Fruit fly (Drosophila melanogaster) whole organism, embryonic: ENCODE results near the gene Dbx.

Source experiments
- BtbVII ChIP-seq: fragments of 200-800 bp; sonication (Bioruptor generic); optimal IDR thresholded peaks from 3 replicates; lab custom pipeline; 2017; ENCODE audit warnings: missing biosample characterization, mild to moderate bottlenecking, missing genetic modification characterization
- CG10979 ChIP-seq: fragments of 200-800 bp; sonication (Bioruptor generic); optimal IDR thresholded peaks from 2 replicates; lab custom pipeline; 2018; ENCODE audit warnings: missing biosample characterization, mild to moderate bottlenecking, missing genetic modification characterization, moderate library complexity
- CG11093 ChIP-seq: fragments of 200-800 bp; sonication (Bioruptor generic); IDR thresholded peaks from 3 replicates; pipeline ENCODE4 v1.3.6; 2022; ENCODE audit warnings: missing biosample characterization, missing genetic modification characterization
- CG11247 ChIP-seq: fragments of 200-800 bp; sonication (Bioruptor generic); IDR thresholded peaks from 2 replicates; pipeline ENCODE4 v1.3.6; 2022; ENCODE audit warnings: missing biosample characterization, missing genetic modification characterization
- CG11456 ChIP-seq: fragments of 200-800 bp; sonication (Bioruptor generic); IDR thresholded peaks from 3 replicates; pipeline ENCODE4 v1.3.6; 2022; ENCODE audit warnings: missing biosample characterization, missing genetic modification characterization
- CG11695 ChIP-seq: fragments of 200-800 bp; sonication (Bioruptor generic); IDR thresholded peaks from 3 replicates; pipeline ENCODE4 v1.3.6; 2022; ENCODE audit warnings: missing biosample characterization, missing genetic modification characterization
- CG15514 ChIP-seq: fragments of 200-800 bp; sonication (Bioruptor generic); optimal IDR thresholded peaks from 3 replicates; lab custom pipeline; 2017; ENCODE audit warnings: missing biosample characterization, missing genetic modification characterization, mild to moderate bottlenecking, moderate library complexity, missing genetic modification reagents
- CG17829 ChIP-seq: fragments of 200-800 bp; optimal IDR thresholded peaks from 2 replicates; lab custom pipeline; 2019; ENCODE audit warnings: missing biosample characterization, mild to moderate bottlenecking, missing genetic modification characterization, moderate library complexity
- CG1792 ChIP-seq: fragments of 200-800 bp; sonication (Bioruptor generic); optimal IDR thresholded peaks from 2 replicates; lab custom pipeline; 2016; ENCODE audit warnings: missing biosample characterization, missing genetic modification characterization
- CG31224 ChIP-seq: fragments of 200-800 bp; sonication (Bioruptor generic); IDR thresholded peaks from 2 replicates; pipeline ENCODE4 v1.3.6; 2022; ENCODE audit warnings: missing biosample characterization, missing genetic modification characterization
- CG3281 ChIP-seq: fragments of 200-800 bp; sonication (Bioruptor generic); optimal IDR thresholded peaks from 3 replicates; lab custom pipeline; 2017; ENCODE audit warnings: missing biosample characterization, mild to moderate bottlenecking, missing genetic modification characterization
- CG34422 ChIP-seq: fragments of 200-800 bp; sonication (Bioruptor generic); IDR thresholded peaks from 3 replicates; pipeline ENCODE4 v1.3.6; 2022; ENCODE audit warnings: missing biosample characterization, missing genetic modification characterization
- CG3726 ChIP-seq: fragments of 200-800 bp; sonication (Bioruptor generic); IDR thresholded peaks from 3 replicates; pipeline ENCODE4, ENCODE4 v1.3.6; 2022; ENCODE audit warnings: missing biosample characterization, missing genetic modification characterization
- CG3838 ChIP-seq: fragments of 200-800 bp; sonication (Bioruptor generic); optimal IDR thresholded peaks from 3 replicates; lab custom pipeline; 2016; ENCODE audit warnings: missing biosample characterization, missing genetic modification characterization
- CG3995 ChIP-seq: fragments of 200-800 bp; sonication (Bioruptor generic); optimal IDR thresholded peaks from 3 replicates; lab custom pipeline; 2016; ENCODE audit warnings: missing biosample characterization, missing genetic modification characterization
- CG4854 ChIP-seq: fragments of 200-800 bp; sonication (Bioruptor generic); optimal IDR thresholded peaks from 2 replicates; lab custom pipeline; 2016; ENCODE audit warnings: missing biosample characterization, missing genetic modification characterization, inconsistent platforms
- CG8089 ChIP-seq: fragments of 200-800 bp; sonication (Bioruptor generic); optimal IDR thresholded peaks from 3 replicates; lab custom pipeline; 2016; ENCODE audit warnings: missing biosample characterization, missing genetic modification characterization
- Dad ChIP-seq: fragments of 200-800 bp; sonication (Bioruptor generic); optimal IDR thresholded peaks from 3 replicates; lab custom pipeline; 2016; ENCODE audit warnings: missing biosample characterization, missing genetic modification characterization
- Dbx ChIP-seq: fragments of 200-800 bp; sonication (Bioruptor generic); IDR thresholded peaks from 3 replicates; pipeline ENCODE4 v1.3.6; 2022; ENCODE audit warnings: missing biosample characterization, missing genetic modification characterization
- Dref ChIP-seq: fragments of 200-800 bp; sonication (Bioruptor generic); IDR thresholded peaks from 2 replicates; pipeline ENCODE4 v1.3.6; 2022; ENCODE audit warnings: missing biosample characterization, missing genetic modification characterization
- Ets65A ChIP-seq: fragments of 200-800 bp; sonication (Bioruptor generic); peaks from one replicate; lab custom pipeline; 2016; ENCODE audit warnings: missing biosample characterization, missing genetic modification characterization
- Ets97D ChIP-seq: fragments of 200-800 bp; sonication (Bioruptor generic); optimal IDR thresholded peaks from 3 replicates; lab custom pipeline; 2016; ENCODE audit warnings: missing biosample characterization, missing genetic modification characterization
- Gug ChIP-seq: fragments of 200-800 bp; sonication (Bioruptor generic); IDR thresholded peaks from 4 replicates; pipeline ENCODE4 v1.3.6; 2022; ENCODE audit warnings: missing biosample characterization, missing genetic modification characterization
- H15 ChIP-seq: fragments of 200-800 bp; sonication (Bioruptor generic); IDR thresholded peaks from 3 replicates; pipeline ENCODE4 v1.3.6; 2022; ENCODE audit warnings: missing biosample characterization, missing genetic modification characterization
- H2.0 ChIP-seq: fragments of 200-800 bp; sonication (Bioruptor generic); IDR thresholded peaks from 2 replicates; pipeline ENCODE4 v1.3.6; 2022; ENCODE audit warnings: missing biosample characterization, missing genetic modification characterization
- Mrtf ChIP-seq: fragments of 200-800 bp; sonication (Bioruptor generic); IDR thresholded peaks from 3 replicates; pipeline ENCODE4 v1.3.6; 2022; ENCODE audit warnings: missing biosample characterization, missing genetic modification characterization
- Nf-YB ChIP-seq: fragments of 200-800 bp; sonication (Bioruptor generic); optimal IDR thresholded peaks from 3 replicates; lab custom pipeline; 2019; ENCODE audit warnings: missing biosample characterization, mild to moderate bottlenecking, missing genetic modification characterization, moderate library complexity
- Oaz ChIP-seq: fragments of 200-800 bp; sonication (Bioruptor generic); IDR thresholded peaks from 2 replicates; pipeline ENCODE4 v1.3.6; 2022; ENCODE audit warnings: missing biosample characterization, missing genetic modification characterization
- Ptx1 ChIP-seq: fragments of 200-800 bp; sonication (Bioruptor generic); IDR thresholded peaks from 2 replicates; pipeline ENCODE4 v1.3.6; 2022; ENCODE audit warnings: missing biosample characterization, missing genetic modification characterization
- Vsx1 ChIP-seq: fragments of 200-800 bp; sonication (Bioruptor generic); optimal IDR thresholded peaks from 2 replicates; lab custom pipeline; 2017; ENCODE audit warnings: missing biosample characterization, mild to moderate bottlenecking, missing genetic modification characterization, missing genetic modification reagents
- al ChIP-seq: fragments of 200-800 bp; sonication (Bioruptor generic); IDR thresholded peaks from 2 replicates; pipeline ENCODE4 v1.3.6; 2022; ENCODE audit warnings: missing biosample characterization, missing genetic modification characterization
- croc ChIP-seq: fragments of 200-800 bp; sonication (Bioruptor generic); conservative IDR thresholded peaks from 3 replicates; pipeline ENCODE4 v1.3.6; 2022; ENCODE audit warnings: missing biosample characterization, missing genetic modification characterization
- disco-r ChIP-seq: fragments of 200-800 bp; sonication (Bioruptor generic); optimal IDR thresholded peaks from 2 replicates; lab custom pipeline; 2016; ENCODE audit warnings: missing biosample characterization, missing genetic modification characterization
- esg ChIP-seq: fragments of 200-800 bp; sonication (Bioruptor generic); conservative IDR thresholded peaks from 2 replicates; pipeline ENCODE4 v1.3.6; 2022; ENCODE audit warnings: missing biosample characterization, missing genetic modification characterization
- fd96Cb ChIP-seq: fragments of 200-800 bp; sonication (Bioruptor generic); optimal IDR thresholded peaks from 2 replicates; lab custom pipeline; 2018; ENCODE audit warnings: missing biosample characterization, mild to moderate bottlenecking, missing genetic modification characterization, moderate library complexity
- gce ChIP-seq: fragments of 200-800 bp; sonication (Bioruptor generic); IDR thresholded peaks from 3 replicates; pipeline ENCODE4 v1.3.6; 2022; ENCODE audit warnings: missing biosample characterization, missing genetic modification characterization
- grau ChIP-seq: fragments of 200-800 bp; optimal IDR thresholded peaks from 3 replicates; lab custom pipeline; 2019; ENCODE audit warnings: missing biosample characterization, mild to moderate bottlenecking, missing genetic modification characterization, moderate library complexity
- gsb ChIP-seq: fragments of 200-800 bp; sonication (Bioruptor generic); IDR thresholded peaks from 2 replicates; pipeline ENCODE4 v1.3.6; 2022; ENCODE audit warnings: missing biosample characterization, missing genetic modification characterization
- hkb ChIP-seq, 2 experiments: fragments of 200-800 bp in 1 of 2; fragments of >200 bp in 1 of 2; sonication (Bioruptor generic) in 1 of 2; IDR thresholded peaks in 1 of 2; optimal IDR thresholded peaks in 1 of 2; 2 replicates each; pipeline versions ENCODE4 v1.3.6 to Lab custom; 2017 to 2022; ENCODE audit warnings: missing biosample characterization in 1 of 2, missing genetic modification characterization in 1 of 2
- hth ChIP-seq: fragments of >200 bp; optimal IDR thresholded peaks from 2 replicates; lab custom pipeline; 2017; ENCODE audit warnings: inconsistent platforms
- pan ChIP-seq, 4 experiments: fragments of >200 bp in 3 of 4; fragments of 200-800 bp in 1 of 4; sonication (Bioruptor generic) in 1 of 4; optimal IDR thresholded peaks in 3 of 4; IDR thresholded peaks in 1 of 4; 2 replicates each; pipeline versions ENCODE4 v1.3.6 to Lab custom; 2017 to 2022; ENCODE audit warnings: missing biosample characterization in 2 of 4, missing genetic modification characterization in 2 of 4, mixed read lengths in 1 of 4
- pho ChIP-seq: fragments of 200-800 bp; sonication (Bioruptor generic); optimal IDR thresholded peaks from 2 replicates; lab custom pipeline; 2016; ENCODE audit warnings: missing biosample characterization, missing genetic modification characterization
- ro ChIP-seq: fragments of 200-800 bp; sonication (Bioruptor generic); IDR thresholded peaks from 2 replicates; pipeline ENCODE4 v1.3.6; 2022; ENCODE audit warnings: missing biosample characterization, missing genetic modification characterization
- sisA ChIP-seq: fragments of 200-800 bp; sonication (Bioruptor generic); IDR thresholded peaks from 2 replicates; pipeline ENCODE4 v1.3.6; 2022; ENCODE audit warnings: missing biosample characterization, missing genetic modification characterization
- sna ChIP-seq: fragments of 200-800 bp; sonication (Bioruptor generic); IDR thresholded peaks from 2 replicates; pipeline ENCODE4 v1.3.6; 2022; ENCODE audit warnings: missing biosample characterization, missing genetic modification characterization; ENCODE audit not compliant: partially characterized antibody
- sr ChIP-seq: fragments of 200-800 bp; sonication (Bioruptor generic); IDR thresholded peaks from 3 replicates; pipeline ENCODE4 v1.3.6; 2022; ENCODE audit warnings: missing biosample characterization, missing genetic modification characterization
- tgo ChIP-seq: fragments of 200-800 bp; sonication (Bioruptor generic); IDR thresholded peaks from 3 replicates; pipeline ENCODE4 v1.3.6; 2022; ENCODE audit warnings: missing biosample characterization, missing genetic modification characterization
- trem ChIP-seq: fragments of 200-800 bp; optimal IDR thresholded peaks from 3 replicates; lab custom pipeline; 2019; ENCODE audit warnings: missing biosample characterization, mild to moderate bottlenecking, missing genetic modification characterization, moderate library complexity
- ttk ChIP-seq: fragments of 200-800 bp; sonication (Bioruptor generic); IDR thresholded peaks from 2 replicates; pipeline ENCODE4 v2.1.2; 2022; ENCODE audit warnings: missing biosample characterization, missing genetic modification characterization
- zfh1 ChIP-seq: fragments of 200-800 bp; sonication (Bioruptor generic); IDR thresholded peaks from 3 replicates; pipeline ENCODE4 v1.3.6; 2022; ENCODE audit warnings: missing biosample characterization, missing genetic modification characterization

The Dbx gene

DNA sequence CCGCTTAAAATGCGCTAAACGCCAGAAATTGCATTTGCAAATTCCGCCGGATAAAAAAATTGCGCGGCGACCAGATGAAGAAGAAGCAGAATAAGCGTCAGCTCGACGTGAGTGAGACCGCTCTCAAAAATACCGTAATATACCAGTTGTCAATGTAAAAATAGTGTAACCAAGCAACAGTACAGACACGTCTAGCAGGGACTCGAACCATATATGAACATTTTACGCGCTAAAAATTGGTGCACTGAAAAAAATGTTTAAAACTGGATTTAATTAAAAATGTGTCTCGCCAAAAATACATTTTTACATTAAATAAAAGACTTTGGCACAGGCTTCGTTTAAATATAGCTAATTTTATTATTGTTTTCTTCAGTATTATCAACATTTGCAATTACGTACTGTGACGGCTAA, 44.9 kb upstream of the Dbx start, which contains the start of gene dre4 (continued):
- TF ChIP-seq disco-r = peak; percentile 48
- TF ChIP-seq CG8089 = peak; percentile 49
- TF ChIP-seq gce = no peak
- peak; percentile 37; the same call in 1 of the 2 replicates for TF ChIP-seq sna (GFP tag; lab: Robert Waterston, UW)
- peak; percentile 14 for TF ChIP-seq Nf-YB
- TF ChIP-seq Ets97D (GFP tag; lab: Kevin White, UChicago) = peak; percentile 89
- TF ChIP-seq Ets65A (GFP tag; lab: Kevin White, UChicago) = peak; percentile 89
- peak; percentile 50 for TF ChIP-seq CG3281 (GFP tag; lab: Kevin White, UChicago)
- TF ChIP-seq gsb (GFP tag; lab: Robert Waterston, UW) = peak; percentile 28; the same call in 1 of the 2 replicates
- TF ChIP-seq CG4854 = peak; percentile 44
- TF ChIP-seq CG3838 = peak; percentile 20
- peak; percentile 79 for TF ChIP-seq trem (tag; lab: Kevin White, UChicago)
- TF ChIP-seq BtbVII (GFP tag; lab: Kevin White, UChicago) = peak; percentile 32
- TF ChIP-seq CG1792 (GFP tag; lab: Kevin White, UChicago) = peak; percentile 67
- no peak for TF ChIP-seq hkb (optimal IDR thresholded peaks at IDR 0.05; lab: Kevin White, UChicago)
- peak; percentile 84 for TF ChIP-seq hkb (GFP tag; IDR thresholded peaks at IDR 0.05; lab: Robert Waterston, UW)
- peak; percentile 84 for TF ChIP-seq pho (GFP tag; lab: Kevin White, UChicago)

DNA sequence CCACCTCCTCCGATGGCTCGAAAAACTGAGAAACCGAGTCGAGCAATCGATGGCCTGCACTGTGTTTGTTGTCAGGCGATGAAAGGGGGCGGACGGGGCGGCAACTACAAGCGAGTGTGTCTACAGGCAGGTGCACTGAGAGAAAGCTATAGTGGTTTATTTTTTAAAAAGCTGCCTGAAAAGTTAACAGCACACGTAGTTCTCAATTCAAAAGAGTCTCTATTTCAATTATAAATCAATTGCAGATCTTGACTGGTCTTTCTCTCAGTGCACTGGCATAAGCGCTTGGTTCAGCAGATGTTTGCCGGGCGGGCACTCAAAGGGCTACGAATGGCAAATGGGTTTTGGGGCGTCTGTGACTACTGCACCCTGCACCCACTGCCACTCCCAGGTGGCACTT, 40.4 kb upstream of the Dbx start:
- TF ChIP-seq CG11093 (no peak), Dad (peak; percentile 18), tgo (GFP tag; lab: Robert Waterston, UW) (peak; percentile 59; the same call in 2 of the 3 replicates), CG10979 (tag; lab: Kevin White, UChicago) (peak; percentile 16), CG3995 (GFP tag; lab: Kevin White, UChicago) (no peak), fd96Cb (tag; lab: Kevin White, UChicago) (peak; percentile 33), zfh1 (GFP tag; lab: Robert Waterston, UW) (peak; percentile 54; the same call in 1 of the 3 replicates), grau (tag; lab: Kevin White, UChicago) (peak; percentile 4), Dref (GFP tag; lab: Robert Waterston, UW) (no peak), Mrtf (GFP tag; lab: Robert Waterston, UW) (peak; percentile 55; the same call in 1 of the 3 replicates), CG3726 (0 out of 3 replicates have a peak, but pooled peaks have one; percentile 18), ro (0 out of 2 replicates have a peak, but pooled peaks have one; percentile 13), CG17829 (peak; percentile 17), Dbx (GFP tag; lab: Robert Waterston, UW) (peak; percentile 68), CG11695 (0 out of 3 replicates have a peak, but pooled peaks have one; percentile 41), CG15514 (GFP tag; lab: Kevin White, UChicago) (peak; percentile 44), Vsx1 (GFP tag; lab: Kevin White, UChicago) (no peak), CG11247 (GFP tag; lab: Robert Waterston, UW) (peak; percentile 62; the same call in 1 of the 2 replicates), H2.0 (GFP tag; lab: Robert Waterston, UW) (0 out of 2 replicates have a peak, but pooled peaks have one; percentile 3), CG34422 (GFP tag; lab: Robert Waterston, UW) (peak; percentile 48; the same call in 1 of the 3 replicates), pan (optimal IDR thresholded peaks at IDR 0.05; lab: Kevin White, UChicago) (no peak), pan (GFP tag; optimal IDR thresholded peaks at IDR 0.05 in 1 of 2, IDR thresholded peaks at IDR 0.05 in 1 of 2) (peak in 1 of 2 experiments; percentile 71), croc (GFP tag; lab: Robert Waterston, UW) (0 out of 3 replicates have a peak, but pooled peaks have one; percentile 14), ttk (peak; percentile 50; the same call in 1 of the 2 replicates), sisA (GFP tag; lab: Robert Waterston, UW) (peak; percentile 68), hth (no peak), Gug (peak; percentile 54; the same call in 3 of the 4 replicates), sr (GFP tag; lab: Robert Waterston, UW) (0 out of 3 replicates have a peak, but pooled peaks have one; percentile 32), Oaz (GFP tag; lab: Robert Waterston, UW) (0 out of 2 replicates have a peak, but pooled peaks have one; percentile 28), CG31224 (GFP tag; lab: Robert Waterston, UW) (peak; percentile 55; the same call in 1 of the 2 replicates), Ptx1 (GFP tag; lab: Robert Waterston, UW) (peak; percentile 62), esg (peak; percentile 27; the same call in 1 of the 2 replicates), H15 (GFP tag; lab: Robert Waterston, UW) (peak; percentile 57; the same call in 1 of the 3 replicates), CG11456 (GFP tag; lab: Robert Waterston, UW) (peak; percentile 67; the same call in 1 of the 3 replicates), al (GFP tag; lab: Robert Waterston, UW) (peak; percentile 56)
